Fruit fly (Drosophila melanogaster) whole organism, embryonic: ENCODE measurements around the gene CG7611.

Experiments used
- Bgb ChIP-seq: fragments of 200-800 bp; sonication (Bioruptor generic); IDR thresholded peaks from 2 replicates; pipeline ENCODE4 v1.3.6; 2022; ENCODE audit warnings: missing biosample characterization, missing genetic modification characterization; ENCODE audit not compliant: partially characterized antibody
- CG13296 ChIP-seq: fragments of 200-800 bp; sonication (Bioruptor generic); optimal IDR thresholded peaks from 3 replicates; lab custom pipeline; 2018; ENCODE audit warnings: missing biosample characterization, mild to moderate bottlenecking, missing genetic modification characterization
- CG15479 ChIP-seq: fragments of 200-800 bp; sonication (Bioruptor generic); optimal IDR thresholded peaks from 3 replicates; lab custom pipeline; 2019; ENCODE audit warnings: missing biosample characterization, mild to moderate bottlenecking, missing genetic modification characterization, moderate library complexity
- CG16779 ChIP-seq: fragments of 200-800 bp; sonication (Bioruptor generic); IDR thresholded peaks from 2 replicates; pipeline ENCODE4 v1.3.6; 2022; ENCODE audit warnings: missing biosample characterization, missing genetic modification characterization
- CG6813 ChIP-seq: fragments of 200-800 bp; sonication (Bioruptor generic); optimal IDR thresholded peaks from 2 replicates; lab custom pipeline; 2017; ENCODE audit warnings: missing biosample characterization, missing genetic modification characterization, mild to moderate bottlenecking, moderate library complexity, missing genetic modification reagents
- CkIIα-i1 ChIP-seq: fragments of 200-800 bp; sonication (Bioruptor generic); IDR thresholded peaks from 2 replicates; pipeline ENCODE4 v1.3.6; 2022; ENCODE audit warnings: missing biosample characterization, missing genetic modification characterization
- Dll ChIP-seq: fragments of 200-800 bp; sonication (Bioruptor generic); IDR thresholded peaks from 4 replicates; pipeline ENCODE4 v1.3.6; 2022; ENCODE audit warnings: missing biosample characterization, missing genetic modification characterization; ENCODE audit not compliant: partially characterized antibody
- NC2β ChIP-seq: fragments of 200-800 bp; sonication (Bioruptor generic); optimal IDR thresholded peaks from 2 replicates; lab custom pipeline; 2016; ENCODE audit warnings: missing biosample characterization, missing genetic modification characterization
- Poxn ChIP-seq: fragments of 200-800 bp; sonication (Bioruptor generic); IDR thresholded peaks from 2 replicates; pipeline ENCODE4 v1.3.6; 2022; ENCODE audit warnings: missing biosample characterization, missing genetic modification characterization
- Ptx1 ChIP-seq: fragments of 200-800 bp; sonication (Bioruptor generic); IDR thresholded peaks from 2 replicates; pipeline ENCODE4 v1.3.6; 2022; ENCODE audit warnings: missing biosample characterization, missing genetic modification characterization
- cas ChIP-seq: fragments of 200-800 bp; sonication (Bioruptor generic); IDR thresholded peaks from 2 replicates; pipeline ENCODE4 v1.3.6; 2022; ENCODE audit warnings: missing biosample characterization, missing genetic modification characterization
- ftz-f1 ChIP-seq: fragments of 200-800 bp; sonication (Bioruptor generic); optimal IDR thresholded peaks from 2 replicates; lab custom pipeline; 2016; ENCODE audit warnings: missing biosample characterization, missing genetic modification characterization
- lola ChIP-seq, 3 experiments: fragments of >200 bp in 2 of 3; fragments of 200-800 bp in 1 of 3; sonication (Bioruptor generic) in 1 of 3; optimal IDR thresholded peaks; 2 replicates each; lab custom pipeline; 2017 to 2019; ENCODE audit warnings: missing biosample characterization in 3 of 3, missing genetic modification characterization in 3 of 3, mild to moderate bottlenecking in 1 of 3, moderate library complexity in 1 of 3
- so ChIP-seq: fragments of 200-800 bp; sonication (Bioruptor generic); IDR thresholded peaks from 3 replicates; pipeline ENCODE4 v1.3.6; 2022; ENCODE audit warnings: missing biosample characterization, missing genetic modification characterization

DNA sequence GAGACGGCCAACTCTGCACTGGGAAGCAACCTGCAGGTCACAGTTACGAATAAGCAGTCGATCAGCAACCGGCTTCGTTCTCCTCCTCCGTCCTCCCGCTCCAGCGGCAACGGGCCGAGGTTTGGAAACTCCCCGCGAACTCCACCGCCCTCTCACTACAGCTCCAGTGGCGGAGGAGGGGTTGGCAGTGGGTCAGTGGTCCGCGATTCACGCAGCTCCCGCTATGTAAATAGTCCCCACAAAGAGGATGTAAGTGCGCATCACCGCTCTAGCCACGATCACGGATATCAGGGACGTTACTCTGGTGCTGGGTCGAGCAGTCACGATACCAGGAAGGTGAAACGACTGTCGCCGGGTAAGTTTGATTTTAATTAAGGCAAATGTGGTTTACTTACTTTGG, 4.6 kb upstream of the CG7611 start:
- TF ChIP-seq NC2β (GFP tag; lab: Kevin White, UChicago) (no peak), Bgb (GFP tag; lab: Robert Waterston, UW) (no peak), Dll (GFP tag; lab: Robert Waterston, UW) (no peak), ftz-f1 (no peak), CkIIα-i1 (GFP tag; lab: Robert Waterston, UW) (no peak), CG16779 (GFP tag; lab: Robert Waterston, UW) (no peak), Poxn (no peak), CG13296 (GFP tag; lab: Kevin White, UChicago) (no peak), CG6813 (GFP tag; lab: Kevin White, UChicago) (no peak), lola (GFP tag; optimal IDR thresholded peaks at IDR 0.05; lab: Kevin White, UChicago) (no peak), CG15479 (no peak), Ptx1 (GFP tag; lab: Robert Waterston, UW) (no peak), cas (GFP tag; lab: Robert Waterston, UW) (no peak), so (GFP tag; lab: Robert Waterston, UW) (no peak)
